Fruit fly (Drosophila melanogaster) whole organism, prepupa: Measurements from ENCODE around the gene CG12065.
A peak's percentile ranks its signal among the peaks of the same experiment; 100 is the strongest.

ENCODE experiments used
- Blimp-1 ChIP-seq: fragments of 200-800 bp; sonication (Bioruptor generic); optimal IDR thresholded peaks from 3 replicates; lab custom pipeline; 2017; ENCODE audit warnings: missing biosample characterization, missing genetic modification characterization, mild to moderate bottlenecking, moderate library complexity, missing genetic modification reagents
- CG10631 ChIP-seq: fragments of 200-800 bp; sonication (Bioruptor generic); optimal IDR thresholded peaks from 2 replicates; lab custom pipeline; 2016; ENCODE audit warnings: missing biosample characterization, missing genetic modification characterization
- CG11762 ChIP-seq: fragments of 200-800 bp; sonication (Bioruptor generic); optimal IDR thresholded peaks from 3 replicates; lab custom pipeline; 2016; ENCODE audit warnings: missing biosample characterization, missing genetic modification characterization; ENCODE audit not compliant: insufficient read depth
- CG11902 ChIP-seq: fragments of 200-800 bp; sonication (Bioruptor generic); optimal IDR thresholded peaks from 3 replicates; lab custom pipeline; 2016; ENCODE audit warnings: missing biosample characterization, missing genetic modification characterization
- CG16779 ChIP-seq: fragments of 200-800 bp; sonication (Bioruptor generic); optimal IDR thresholded peaks from 3 replicates; lab custom pipeline; 2017; ENCODE audit warnings: missing biosample characterization, mild to moderate bottlenecking, missing genetic modification characterization
- CG3032 ChIP-seq: fragments of 200-800 bp; optimal IDR thresholded peaks from 2 replicates; lab custom pipeline; 2019; ENCODE audit warnings: missing biosample characterization, mild to moderate bottlenecking, missing genetic modification characterization, moderate library complexity
- CG31627 ChIP-seq: fragments of 200-800 bp; sonication (Bioruptor generic); optimal IDR thresholded peaks from 3 replicates; lab custom pipeline; 2016; ENCODE audit warnings: missing biosample characterization, missing genetic modification characterization
- CG32006 ChIP-seq: fragments of 200-800 bp; sonication (Bioruptor generic); optimal IDR thresholded peaks from 3 replicates; lab custom pipeline; 2017; ENCODE audit warnings: missing biosample characterization, mild to moderate bottlenecking, missing genetic modification characterization
- CG3919 ChIP-seq: fragments of 200-800 bp; sonication (Bioruptor generic); optimal IDR thresholded peaks from 3 replicates; lab custom pipeline; 2016; ENCODE audit warnings: missing biosample characterization, missing genetic modification characterization
- CG6163 ChIP-seq: fragments of 200-800 bp; sonication (Bioruptor generic); IDR thresholded peaks from 3 replicates; pipeline ENCODE4 v1.3.6; 2022; ENCODE audit warnings: missing biosample characterization, missing genetic modification characterization
- CG6808 ChIP-seq: fragments of 200-800 bp; sonication (Bioruptor generic); optimal IDR thresholded peaks from 3 replicates; lab custom pipeline; 2017; ENCODE audit warnings: missing biosample characterization, missing genetic modification characterization, mild to moderate bottlenecking, moderate library complexity, missing genetic modification reagents
- CG6854 ChIP-seq: fragments of 200-800 bp; sonication (Bioruptor generic); optimal IDR thresholded peaks from 2 replicates; lab custom pipeline; 2017; ENCODE audit warnings: missing biosample characterization, mild to moderate bottlenecking, missing genetic modification characterization
- CG7368 ChIP-seq: fragments of 200-800 bp; sonication (Bioruptor generic); optimal IDR thresholded peaks from 3 replicates; lab custom pipeline; 2016; ENCODE audit warnings: missing biosample characterization, missing genetic modification characterization
- CG8119 ChIP-seq: fragments of 200-800 bp; sonication (Bioruptor generic); IDR thresholded peaks from 3 replicates; pipeline ENCODE4 v1.3.6; 2022; ENCODE audit warnings: missing biosample characterization, missing genetic modification characterization
- Eip75B ChIP-seq: fragments of 200-800 bp; sonication (Bioruptor generic); optimal IDR thresholded peaks from 3 replicates; lab custom pipeline; 2016; ENCODE audit warnings: missing biosample characterization, missing genetic modification characterization
- Eip78C ChIP-seq: fragments of 200-800 bp; sonication (Bioruptor generic); peaks from one replicate; lab custom pipeline; 2016; ENCODE audit warnings: missing biosample characterization, missing genetic modification characterization
- Eip93F ChIP-seq: fragments of 200-800 bp; sonication (Bioruptor generic); optimal IDR thresholded peaks from 2 replicates; lab custom pipeline; 2016; ENCODE audit warnings: missing biosample characterization, mild to moderate bottlenecking, missing genetic modification characterization
- Ets21C ChIP-seq: fragments of 200-800 bp; sonication (Bioruptor generic); optimal IDR thresholded peaks from 3 replicates; lab custom pipeline; 2016; ENCODE audit warnings: missing biosample characterization, missing genetic modification characterization
- Ets96B ChIP-seq: fragments of 200-800 bp; optimal IDR thresholded peaks from 2 replicates; lab custom pipeline; 2019; ENCODE audit warnings: missing biosample characterization, mild to moderate bottlenecking, missing genetic modification characterization, moderate library complexity
- Gug ChIP-seq: fragments of 200-800 bp; sonication (Bioruptor generic); IDR thresholded peaks from 2 replicates; pipeline ENCODE4 v1.3.6; 2022; ENCODE audit warnings: missing biosample characterization, missing genetic modification characterization
- Hr38 ChIP-seq: sonication (Bioruptor generic); optimal IDR thresholded peaks from 2 replicates; lab custom pipeline; 2016; ENCODE audit warnings: missing biosample characterization, missing genetic modification characterization
- Hr39 ChIP-seq: fragments of 200-800 bp; sonication (Bioruptor generic); optimal IDR thresholded peaks from 2 replicates; lab custom pipeline; 2016; ENCODE audit warnings: missing biosample characterization, missing genetic modification characterization
- Hr4 ChIP-seq: fragments of 200-800 bp; sonication (Bioruptor generic); optimal IDR thresholded peaks from 3 replicates; lab custom pipeline; 2016; ENCODE audit warnings: missing biosample characterization, missing genetic modification characterization
- Lpt ChIP-seq: fragments of 200-800 bp; sonication (Bioruptor generic); optimal IDR thresholded peaks from 3 replicates; lab custom pipeline; 2016; ENCODE audit warnings: missing biosample characterization, missing genetic modification characterization
- Met ChIP-seq: fragments of 200-800 bp; sonication (Bioruptor generic); optimal IDR thresholded peaks from 3 replicates; lab custom pipeline; 2016; ENCODE audit warnings: missing biosample characterization, missing genetic modification characterization
- OdsH ChIP-seq: fragments of 200-800 bp; sonication (Bioruptor generic); optimal IDR thresholded peaks from 3 replicates; lab custom pipeline; 2016; ENCODE audit warnings: missing biosample characterization, missing genetic modification characterization
- Smox ChIP-seq: fragments of 200-800 bp; sonication (Bioruptor generic); optimal IDR thresholded peaks from 3 replicates; lab custom pipeline; 2016; ENCODE audit warnings: missing biosample characterization, missing genetic modification characterization
- Sox102F ChIP-seq: fragments of 200-800 bp; sonication (Bioruptor generic); optimal IDR thresholded peaks from 2 replicates; lab custom pipeline; 2016; ENCODE audit warnings: missing biosample characterization, mild to moderate bottlenecking, missing genetic modification characterization
- Sox14 ChIP-seq: fragments of 200-800 bp; sonication (Bioruptor generic); optimal IDR thresholded peaks from 3 replicates; lab custom pipeline; 2016; ENCODE audit warnings: missing biosample characterization, missing genetic modification characterization
- achi ChIP-seq: fragments of 200-800 bp; sonication (Bioruptor generic); optimal IDR thresholded peaks from 3 replicates; lab custom pipeline; 2016; ENCODE audit warnings: missing biosample characterization, missing genetic modification characterization
- acj6 ChIP-seq: fragments of 200-800 bp; sonication (Bioruptor generic); optimal IDR thresholded peaks from 3 replicates; lab custom pipeline; 2016; ENCODE audit warnings: missing biosample characterization, missing genetic modification characterization
- cyc ChIP-seq: fragments of 200-800 bp; sonication (Bioruptor generic); optimal IDR thresholded peaks from 3 replicates; lab custom pipeline; 2016; ENCODE audit warnings: missing biosample characterization, missing genetic modification characterization
- dac ChIP-seq: fragments of 200-800 bp; sonication (Bioruptor generic); optimal IDR thresholded peaks from 2 replicates; lab custom pipeline; 2017; ENCODE audit warnings: missing biosample characterization, mild to moderate bottlenecking, missing genetic modification characterization
- eg ChIP-seq: fragments of 200-800 bp; sonication (Bioruptor generic); IDR thresholded peaks from 3 replicates; pipeline ENCODE4 v1.3.6; 2022; ENCODE audit warnings: missing biosample characterization, missing genetic modification characterization
- esn ChIP-seq: fragments of 200-800 bp; sonication (Bioruptor generic); optimal IDR thresholded peaks from 2 replicates; lab custom pipeline; 2016; ENCODE audit warnings: missing biosample characterization, mild to moderate bottlenecking, missing genetic modification characterization, moderate library complexity
- lz ChIP-seq: fragments of 200-800 bp; sonication (Bioruptor generic); optimal IDR thresholded peaks from 3 replicates; lab custom pipeline; 2016; ENCODE audit warnings: missing biosample characterization, missing genetic modification characterization
- pdm3 ChIP-seq: fragments of 200-800 bp; sonication (Bioruptor generic); optimal IDR thresholded peaks from 3 replicates; lab custom pipeline; 2016; ENCODE audit warnings: missing biosample characterization, missing genetic modification characterization
- salr ChIP-seq, 2 experiments: fragments of 200-800 bp; sonication (Bioruptor generic); optimal IDR thresholded peaks; 3 replicates each; lab custom pipeline; 2016 to 2018; ENCODE audit warnings: missing biosample characterization in 2 of 2, missing genetic modification characterization in 2 of 2, mild to moderate bottlenecking in 1 of 2
- ss ChIP-seq, 2 experiments: fragments of 200-800 bp; sonication (Bioruptor generic); optimal IDR thresholded peaks; 2 replicates in 1 of 2; 3 replicates in 1 of 2; lab custom pipeline; 2017 to 2018; ENCODE audit warnings: mild to moderate bottlenecking in 2 of 2, missing biosample characterization in 2 of 2, missing genetic modification characterization in 2 of 2, moderate library complexity in 1 of 2
- svp ChIP-seq: fragments of 200-800 bp; sonication (Bioruptor generic); peaks from one replicate; lab custom pipeline; 2016; ENCODE audit warnings: missing biosample characterization, missing genetic modification characterization
- topi ChIP-seq: fragments of 200-800 bp; sonication (Bioruptor generic); optimal IDR thresholded peaks from 3 replicates; lab custom pipeline; 2016; ENCODE audit warnings: missing biosample characterization, missing genetic modification characterization

Gene CG12065

DNA sequence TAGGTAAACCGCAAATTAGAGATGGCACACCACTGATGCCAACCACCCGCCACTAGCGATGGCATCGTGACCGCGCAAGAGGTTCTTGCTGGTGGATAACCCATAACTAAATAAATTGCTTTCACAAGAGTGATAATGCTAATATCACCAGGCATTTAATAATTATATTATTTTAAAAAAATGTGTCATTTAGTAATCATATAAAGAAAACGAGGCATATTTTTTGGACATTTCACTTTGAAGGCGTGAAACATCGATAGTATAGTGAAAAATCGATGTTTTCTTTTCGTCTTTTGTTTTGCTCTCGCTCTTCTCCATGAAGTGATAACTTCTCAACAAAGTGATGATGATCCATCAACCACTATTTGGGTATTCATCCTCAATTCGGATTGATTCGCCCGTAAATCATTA lies 15.3 kb upstream of the CG12065 start, which contains the start of gene IntS4 (continued):
- TF ChIP-seq Eip93F (peak; percentile 69), Eip75B (no peak), Sox102F (GFP tag; lab: Kevin White, UChicago) (peak; percentile 65), achi (GFP tag; lab: Kevin White, UChicago) (peak; percentile 70), CG11762 (GFP tag; lab: Kevin White, UChicago) (no peak), CG6808 (GFP tag; lab: Kevin White, UChicago) (no peak), pdm3 (GFP tag; lab: Kevin White, UChicago) (no peak)

DNA sequence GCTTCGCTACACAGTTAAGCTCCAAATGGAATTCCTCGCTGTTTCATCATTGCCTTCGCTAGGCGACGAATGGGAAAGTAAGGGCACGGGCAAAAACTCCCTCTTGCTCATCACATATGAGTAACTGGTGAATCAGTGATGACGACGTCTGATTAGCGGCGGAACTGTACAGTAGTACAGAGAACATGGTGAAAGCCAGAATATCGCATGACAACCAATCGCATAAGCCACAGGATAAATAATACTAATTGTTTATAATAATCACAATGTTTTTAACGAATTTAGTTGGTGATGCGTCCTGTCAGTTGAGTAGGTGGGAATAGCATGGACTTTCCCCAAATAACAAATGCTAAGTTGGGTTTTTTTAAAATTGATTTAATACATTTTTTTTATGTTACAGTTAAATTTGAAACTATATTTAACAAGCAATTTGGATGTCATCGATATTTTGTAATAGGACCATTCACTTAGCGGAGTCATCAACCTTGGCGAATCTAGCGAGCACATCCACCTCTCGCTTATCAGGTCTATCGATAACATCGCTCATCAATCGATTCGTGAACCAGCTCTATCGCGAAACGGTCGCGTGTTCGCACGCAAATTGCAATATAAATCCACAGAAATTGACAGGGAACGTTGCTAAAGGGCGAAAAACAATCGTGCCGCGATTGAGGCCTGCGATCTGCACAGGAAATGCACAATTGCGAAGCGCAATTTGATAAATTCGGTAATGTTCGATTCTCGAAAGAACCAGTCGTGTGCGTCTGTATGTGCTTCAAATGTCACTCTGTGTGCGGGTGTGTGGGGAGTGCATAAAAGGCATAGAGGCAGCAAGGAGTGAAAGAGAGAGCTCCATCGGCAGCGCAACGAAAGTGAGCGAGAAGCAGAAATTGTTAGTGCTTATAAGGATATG lies 13.8 kb upstream of the CG12065 start, which contains the start of the genes CG12112 and Trf4-1:
Gene CG12112, minus strand, starts transcription at position 106 of the 913 bp plus-strand sequence.
Gene Trf4-1, plus strand, starts transcription at position 236 of the 913 bp plus-strand sequence.
- TF ChIP-seq lz (GFP tag; lab: Kevin White, UChicago) (peak; percentile 59), Hr39 (peak; percentile 32), Eip93F (peak; percentile 3), CG3032 (tag; lab: Kevin White, UChicago) (peak; percentile 2), CG6808 (GFP tag; lab: Kevin White, UChicago) (no peak), cyc (GFP tag; lab: Kevin White, UChicago) (peak; percentile 26), CG7368 (GFP tag; lab: Kevin White, UChicago) (no peak), achi (GFP tag; lab: Kevin White, UChicago) (peak; percentile 32), CG3919 (peak; percentile 14), Met (GFP tag; lab: Kevin White, UChicago) (peak; percentile 43), Eip78C (GFP tag; lab: Kevin White, UChicago) (peak; percentile 71), CG6854 (GFP tag; lab: Kevin White, UChicago) (no peak), svp (GFP tag; lab: Kevin White, UChicago) (peak; percentile 68), Eip75B (peak; percentile 46), eg (GFP tag; lab: Robert Waterston, UW) (peak; percentile 21; the same call in 1 of the 3 replicates), Ets21C (GFP tag; lab: Kevin White, UChicago) (peak; percentile 27), OdsH (GFP tag; lab: Kevin White, UChicago) (peak; percentile 48), CG6163 (GFP tag; lab: Robert Waterston, UW) (peak; percentile 57), Lpt (GFP tag; lab: Kevin White, UChicago) (no peak), acj6 (GFP tag; lab: Kevin White, UChicago) (peak; percentile 37), Hr4 (GFP tag; lab: Kevin White, UChicago) (peak; percentile 34), Blimp-1 (GFP tag; lab: Kevin White, UChicago) (peak; percentile 15), CG11762 (GFP tag; lab: Kevin White, UChicago) (no peak), CG31627 (GFP tag; lab: Kevin White, UChicago) (peak; percentile 55), topi (GFP tag; lab: Kevin White, UChicago) (peak; percentile 27), pdm3 (GFP tag; lab: Kevin White, UChicago) (peak; percentile 58), Smox (GFP tag; lab: Kevin White, UChicago) (peak; percentile 52), esn (GFP tag; lab: Kevin White, UChicago) (peak; percentile 55), Sox102F (GFP tag; lab: Kevin White, UChicago) (peak; percentile 6), ss (GFP tag; optimal IDR thresholded peaks at IDR 0.05; lab: Kevin White, UChicago) (peak in 1 of 2 experiments; percentile 60), Sox14 (GFP tag; lab: Kevin White, UChicago) (no peak), CG32006 (no peak)

DNA sequence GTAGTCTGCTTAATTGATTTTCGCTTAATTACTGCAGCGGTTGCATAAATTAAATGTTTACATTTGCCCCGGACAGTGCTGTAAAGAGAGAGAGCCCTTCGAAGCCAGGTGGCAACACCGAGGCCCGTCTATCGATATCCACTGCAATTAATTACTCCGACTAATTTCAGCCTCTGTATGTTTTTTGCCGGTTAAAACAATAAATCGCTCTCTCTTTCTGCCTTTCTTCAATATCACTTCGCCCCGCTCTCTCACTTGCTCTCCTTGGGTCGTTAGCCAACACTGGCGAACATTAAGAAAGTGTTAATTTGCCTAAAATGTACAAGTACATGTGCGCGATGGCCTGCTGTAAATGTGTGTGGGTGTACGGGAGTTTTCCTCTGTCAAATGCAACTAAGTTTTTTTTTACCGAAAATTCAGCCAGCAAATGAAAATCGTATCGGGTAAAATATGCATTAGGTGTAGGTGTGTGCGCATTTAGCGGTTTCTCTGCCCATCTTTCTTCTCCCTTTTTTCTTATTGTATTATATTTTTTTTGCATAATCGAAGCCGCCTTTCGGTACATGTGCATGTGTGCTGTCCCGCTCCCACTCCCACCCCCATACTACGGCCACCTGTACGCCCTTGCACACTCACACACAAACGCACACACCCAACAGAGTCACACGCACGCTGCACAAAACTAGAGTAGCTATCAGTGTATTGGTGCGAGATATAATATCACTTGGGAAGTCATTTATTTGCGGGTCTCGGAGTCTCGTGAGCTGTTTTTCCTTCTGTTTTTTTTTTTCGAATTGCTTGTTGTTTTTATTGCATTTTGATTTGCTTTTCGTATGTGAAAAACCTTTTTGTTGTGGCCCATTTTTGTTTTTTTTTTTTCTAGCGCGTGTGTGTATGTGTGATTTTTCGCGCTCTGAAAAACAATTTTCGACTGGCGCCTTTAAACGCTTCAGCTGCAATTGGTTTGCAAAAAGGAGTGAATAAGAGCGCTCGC lies 12.4 kb upstream of the CG12065 start:
- TF ChIP-seq OdsH (GFP tag; lab: Kevin White, UChicago): peak; percentile 46
- no peak for TF ChIP-seq CG16779 (tag; lab: Kevin White, UChicago)
- TF ChIP-seq Blimp-1 (GFP tag; lab: Kevin White, UChicago): peak; percentile 52
- TF ChIP-seq Gug (GFP tag; lab: Robert Waterston, UW): no peak
- TF ChIP-seq salr (GFP tag; optimal IDR thresholded peaks at IDR 0.05; lab: Kevin White, UChicago): no peak
- peak; percentile 48 for TF ChIP-seq esn (GFP tag; lab: Kevin White, UChicago)
- TF ChIP-seq topi (GFP tag; lab: Kevin White, UChicago): peak; percentile 51
- peak; percentile 65; the same call in 2 of the 3 replicates for TF ChIP-seq CG8119 (GFP tag; lab: Robert Waterston, UW)
- no peak for TF ChIP-seq Smox (GFP tag; lab: Kevin White, UChicago)
- TF ChIP-seq dac: no peak
- TF ChIP-seq CG6808 (GFP tag; lab: Kevin White, UChicago): no peak
- TF ChIP-seq achi (GFP tag; lab: Kevin White, UChicago): peak; percentile 45
- no peak for TF ChIP-seq Ets96B
- peak; percentile 71 for TF ChIP-seq svp (GFP tag; lab: Kevin White, UChicago)
- TF ChIP-seq Hr38 (GFP tag; lab: Kevin White, UChicago): no peak
- peak; percentile 61 for TF ChIP-seq Sox14 (GFP tag; lab: Kevin White, UChicago)
- TF ChIP-seq CG11902 (GFP tag; lab: Kevin White, UChicago): no peak
- TF ChIP-seq CG10631 (GFP tag; lab: Kevin White, UChicago): peak; percentile 44
- TF ChIP-seq CG11762 (GFP tag; lab: Kevin White, UChicago): no peak
